Worm (Caenorhabditis elegans) whole organism, young adult: Measurements from ENCODE around the gene T21D9.2.
A peak's percentile ranks its signal among the peaks of the same experiment; 100 is the strongest.

Source experiments
- C06A6.2 ChIP-seq: fragments of 200-800 bp; sonication (Bioruptor generic); conservative IDR thresholded peaks from 2 replicates; pipeline ENCODE4 v1.3.6; 2022; ENCODE audit warnings: missing genetic modification characterization, missing compliant biosample characterization
- athp-1 ChIP-seq: sonication (generic microtip); optimal IDR thresholded peaks from 2 replicates; lab custom pipeline; 2017; ENCODE audit warnings: mild to moderate bottlenecking, missing genetic modification characterization, missing compliant biosample characterization
- attf-6 ChIP-seq: fragments of 200-800 bp; sonication (Bioruptor generic); IDR thresholded peaks from 2 replicates; pipeline ENCODE4 v1.3.6; 2022; ENCODE audit warnings: missing genetic modification reagents, missing genetic modification characterization, missing compliant biosample characterization
- ccch-3 ChIP-seq: fragments of 200-800 bp; sonication (Bioruptor generic); optimal IDR thresholded peaks from 2 replicates; lab custom pipeline; 2018; ENCODE audit warnings: mild to moderate bottlenecking, missing genetic modification characterization, missing compliant biosample characterization
- dpl-1 ChIP-seq: fragments of 150-350 bp; optimal IDR thresholded peaks from 2 replicates; lab custom pipeline; 2014; ENCODE audit warnings: missing biosample characterization, missing genetic modification reagents, missing genetic modification characterization
- fkh-3 ChIP-seq: sonication (generic microtip); optimal IDR thresholded peaks from 2 replicates; lab custom pipeline; 2016; ENCODE audit warnings: mild to moderate bottlenecking, missing genetic modification characterization, missing compliant biosample characterization
- him-1 ChIP-seq: sonication (generic microtip); optimal IDR thresholded peaks from 2 replicates; lab custom pipeline; 2016; ENCODE audit warnings: missing genotype, missing genetic modification reagents, missing genetic modification characterization, missing compliant biosample characterization
- madf-6 ChIP-seq: fragments of 200-800 bp; sonication (Bioruptor generic); IDR thresholded peaks from 2 replicates; pipeline ENCODE4 v1.3.6; 2022; ENCODE audit warnings: missing genetic modification reagents, missing genetic modification characterization, missing compliant biosample characterization
- nfya-1 ChIP-seq: sonication (generic microtip); optimal IDR thresholded peaks from 2 replicates; lab custom pipeline; 2017; ENCODE audit warnings: antibody characterized with exemption, missing compliant biosample characterization, missing genetic modification characterization, borderline replicate concordance; ENCODE audit not compliant: insufficient read depth
- nhr-80 ChIP-seq: sonication (generic microtip); optimal IDR thresholded peaks from 2 replicates; lab custom pipeline; 2016; ENCODE audit warnings: missing genetic modification characterization, missing compliant biosample characterization
- ztf-26 ChIP-seq: sonication (generic microtip); optimal IDR thresholded peaks from 2 replicates; lab custom pipeline; 2017; ENCODE audit warnings: missing genetic modification characterization, missing compliant biosample characterization
- ztf-28 ChIP-seq: fragments of 200-800 bp; sonication (Bioruptor generic); IDR thresholded peaks from 2 replicates; pipeline ENCODE4 v1.3.6; 2022; ENCODE audit warnings: missing genetic modification reagents, missing genetic modification characterization, missing compliant biosample characterization

DNA sequence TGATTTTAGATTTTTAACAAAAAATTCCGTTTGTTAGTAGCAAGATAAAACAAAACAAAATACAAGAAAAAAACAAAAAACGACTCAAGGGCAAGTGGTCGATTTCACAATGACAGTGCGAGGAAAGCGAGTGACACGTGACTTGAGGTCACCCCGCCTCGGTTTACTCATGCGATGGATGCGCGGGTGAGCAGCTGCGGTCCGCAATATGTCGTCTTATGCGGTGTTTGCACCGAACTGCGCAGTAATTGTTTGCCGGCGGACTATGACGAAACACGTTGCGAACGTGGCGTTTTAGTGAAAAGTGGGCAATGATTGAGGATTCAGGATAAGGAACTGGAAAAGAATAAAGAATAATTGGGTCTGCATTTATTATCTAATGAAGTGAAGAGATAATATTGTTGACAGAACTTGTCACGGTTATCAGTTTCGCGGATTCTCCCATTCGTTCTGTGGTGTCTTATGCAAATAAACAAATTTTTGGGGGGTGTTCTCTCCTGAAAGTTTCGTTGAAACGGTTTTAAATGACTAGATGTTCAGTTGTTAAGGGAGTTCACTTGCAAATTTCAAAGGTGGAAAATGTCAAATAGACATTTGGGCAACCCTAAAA lies 25.2 kb downstream of the T21D9.2 start:
- no peak for TF ChIP-seq athp-1
- TF ChIP-seq dpl-1 (GFP tag; lab: Kevin White, UChicago): no peak
- no peak for TF ChIP-seq ccch-3 (GFP tag; lab: Kevin White, UChicago)
- TF ChIP-seq ztf-28 (GFP tag; lab: Robert Waterston, UW): no peak
- TF ChIP-seq him-1 (tag; lab: Kevin White, UChicago): no peak
- TF ChIP-seq C06A6.2 (GFP tag; lab: Robert Waterston, UW): 0 out of 2 replicates have a peak, but pooled peaks have one; percentile 30
- TF ChIP-seq nhr-80 (tag; lab: Kevin White, UChicago): peak; percentile 34
- TF ChIP-seq madf-6 (GFP tag; lab: Robert Waterston, UW): no peak
- no peak for TF ChIP-seq fkh-3
- no peak for TF ChIP-seq nfya-1 (tag; lab: Kevin White, UChicago)
- no peak for TF ChIP-seq attf-6 (GFP tag; lab: Robert Waterston, UW)
- TF ChIP-seq ztf-26 (tag; lab: Kevin White, UChicago): peak; percentile 3
